Fruit fly (Drosophila melanogaster) whole organism, adult: ENCODE data around the gene CG13070.

Experiments used
- CG11617 ChIP-seq: fragments of 200-800 bp; sonication (Bioruptor generic); optimal IDR thresholded peaks from 2 replicates; lab custom pipeline; 2017; ENCODE audit warnings: mild to moderate bottlenecking, missing biosample characterization, missing genetic modification reagents, missing genetic modification characterization
- CG1620 ChIP-seq: fragments of 200-800 bp; sonication (Bioruptor generic); optimal IDR thresholded peaks from 2 replicates; lab custom pipeline; 2016; ENCODE audit warnings: missing biosample characterization, missing genetic modification characterization
- CG33017 ChIP-seq: fragments of 200-800 bp; sonication (Bioruptor generic); optimal IDR thresholded peaks from 2 replicates; lab custom pipeline; 2018; ENCODE audit warnings: missing biosample characterization, mild to moderate bottlenecking, missing genetic modification characterization, moderate library complexity
- CG5204 ChIP-seq: fragments of 200-800 bp; sonication (Bioruptor generic); optimal IDR thresholded peaks from 2 replicates; lab custom pipeline; 2016; ENCODE audit warnings: missing biosample characterization, missing genetic modification characterization
- CG7045 ChIP-seq: fragments of 200-800 bp; sonication (Bioruptor generic); optimal IDR thresholded peaks from 2 replicates; lab custom pipeline; 2017; ENCODE audit warnings: missing biosample characterization, mild to moderate bottlenecking, missing genetic modification characterization
- CG7101 ChIP-seq: fragments of 200-800 bp; sonication (Bioruptor generic); optimal IDR thresholded peaks from 2 replicates; lab custom pipeline; 2018; ENCODE audit warnings: missing biosample characterization, mild to moderate bottlenecking, missing genetic modification characterization, moderate library complexity
- cic ChIP-seq: fragments of 200-800 bp; sonication (Bioruptor generic); optimal IDR thresholded peaks from 2 replicates; lab custom pipeline; 2017; ENCODE audit warnings: missing biosample characterization, mild to moderate bottlenecking, missing genetic modification characterization, moderate library complexity
- cnc ChIP-seq, 2 experiments: fragments of >200 bp; optimal IDR thresholded peaks; 2 replicates each; lab custom pipeline; 2017
- kay ChIP-seq: fragments of 200-800 bp; sonication (Bioruptor generic); peaks from one replicate; lab custom pipeline; 2016; ENCODE audit warnings: missing biosample characterization, missing genetic modification characterization, borderline replicate concordance
- tj ChIP-seq: fragments of 200-800 bp; sonication (Bioruptor generic); optimal IDR thresholded peaks from 3 replicates; lab custom pipeline; 2017; ENCODE audit warnings: missing biosample characterization, mild to moderate bottlenecking, missing genetic modification characterization, moderate library complexity
- toe ChIP-seq: fragments of 200-800 bp; sonication (Bioruptor generic); optimal IDR thresholded peaks from 2 replicates; lab custom pipeline; 2016; ENCODE audit warnings: missing biosample characterization, missing genetic modification characterization

dm6 chr3L:16261505-16261904 lies 1.6 kb upstream of the CG13070 start, which contains the start of gene CG34247:
- TF ChIP-seq CG11617 (GFP tag; lab: Kevin White, UChicago) (no peak), tj (GFP tag; lab: Kevin White, UChicago) (no peak), cnc (optimal IDR thresholded peaks at IDR 0.05; lab: Kevin White, UChicago) (no peak), CG5204 (no peak), CG33017 (tag; lab: Kevin White, UChicago) (no peak), CG1620 (GFP tag; lab: Kevin White, UChicago) (no peak), toe (no peak), CG7101 (tag; lab: Kevin White, UChicago) (no peak), CG7045 (GFP tag; lab: Kevin White, UChicago) (no peak), kay (GFP tag; lab: Kevin White, UChicago) (no peak), cic (GFP tag; lab: Kevin White, UChicago) (no peak)
